Worm (Caenorhabditis elegans): ENCODE data around the gene B0554.4.

DNA sequence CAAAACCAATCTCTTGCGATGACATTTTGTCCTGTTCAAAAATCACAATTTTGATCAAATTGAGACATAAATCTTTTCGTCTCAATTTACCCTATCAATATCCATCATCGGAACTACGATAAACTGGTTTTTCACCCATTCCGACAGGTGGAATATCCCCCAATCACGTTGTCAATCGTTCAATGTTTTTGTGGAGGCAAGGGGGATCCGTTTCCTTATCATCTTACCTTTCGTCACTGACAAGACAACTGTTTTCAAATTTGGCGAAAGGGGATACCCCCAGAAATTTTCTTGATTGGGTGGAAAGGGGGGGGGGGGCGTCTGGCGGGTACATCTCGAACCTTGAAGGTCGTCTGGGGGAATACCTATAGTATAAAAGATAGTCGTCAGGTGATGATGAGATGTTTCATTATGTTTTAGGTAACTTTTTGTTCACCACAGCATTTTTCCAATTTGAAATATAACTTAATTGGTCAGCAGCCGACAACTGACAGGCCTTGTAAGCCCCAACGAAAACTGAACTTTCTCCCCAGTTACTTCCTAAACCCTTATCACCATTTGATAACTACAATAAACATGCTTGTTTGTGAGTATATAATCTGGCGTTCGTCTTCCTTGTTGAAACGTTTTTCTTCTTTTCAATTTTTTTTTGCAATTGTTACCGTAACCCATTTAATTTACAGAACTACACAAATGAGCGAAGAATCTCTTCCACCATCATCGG lies 47.6 kb upstream of the B0554.4 start, which contains the start of gene ZK6.8:
- TF ChIP-seq drap-1 (GFP tag; optimal IDR thresholded peaks at IDR 0.05) (no peak), nhr-237 (tag; optimal IDR thresholded peaks at IDR 0.05) (no peak), nhr-76 (tag; optimal IDR thresholded peaks at IDR 0.05) (no peak), nhr-12 (tag; optimal IDR thresholded peaks at IDR 0.05) (no peak), snpc-4 (tag; optimal IDR thresholded peaks at IDR 0.05) (no peak), mep-1 (tag; optimal IDR thresholded peaks at IDR 0.05) (no peak), elt-1 (tag; optimal IDR thresholded peaks at IDR 0.05; ENCODE audit: borderline replicate concordance, insufficient read depth) (no peak), unc-62 (GFP tag; optimal IDR thresholded peaks at IDR 0.05) (no peak), lsy-2 (tag; optimal IDR thresholded peaks at IDR 0.05) (no peak), ces-1 (GFP tag; optimal IDR thresholded peaks at IDR 0.05) (no peak), unc-39 (tag; optimal IDR thresholded peaks at IDR 0.05) (no peak), nhr-28 (tag; optimal IDR thresholded peaks at IDR 0.05) (no peak), mab-5 (tag; optimal IDR thresholded peaks at IDR 0.05) (no peak), cnd-1 (tag; optimal IDR thresholded peaks at IDR 0.05) (no peak)

Data from whole organism, mixed stage, embryonic.